Worm (Caenorhabditis elegans): Measurements from ENCODE around the gene meg-1.

ce11 chrX:13940287-13940686, 10.9 kb upstream of the meg-1 start:
- TF ChIP-seq aptf-3 (GFP tag; IDR thresholded peaks at IDR 0.05): no peak
- no peak for TF ChIP-seq B0261.1 (tag; optimal IDR thresholded peaks at IDR 0.05)
- TF ChIP-seq akir-1 (GFP tag; optimal IDR thresholded peaks at IDR 0.05): no peak
- no peak for TF ChIP-seq madf-8 (GFP tag; conservative IDR thresholded peaks at IDR 0.05)
- TF ChIP-seq hmg-20 (GFP tag; IDR thresholded peaks at IDR 0.05): no peak
- TF ChIP-seq F49E8.2 (tag; optimal IDR thresholded peaks at IDR 0.05; ENCODE audit: insufficient read depth): no peak
- TF ChIP-seq ztf-26 (tag; optimal IDR thresholded peaks at IDR 0.05): no peak
- TF ChIP-seq lin-40 (tag; optimal IDR thresholded peaks at IDR 0.05): no peak
- no peak for TF ChIP-seq F10E7.11 (tag; optimal IDR thresholded peaks at IDR 0.05)
- TF ChIP-seq ceh-27 (GFP tag; optimal IDR thresholded peaks at IDR 0.05): no peak
- TF ChIP-seq efl-1 (GFP tag; optimal IDR thresholded peaks at IDR 0.05): no peak

All from whole organism, young adult.